Worm (Caenorhabditis elegans): ENCODE measurements around the gene arl-5.

DNA sequence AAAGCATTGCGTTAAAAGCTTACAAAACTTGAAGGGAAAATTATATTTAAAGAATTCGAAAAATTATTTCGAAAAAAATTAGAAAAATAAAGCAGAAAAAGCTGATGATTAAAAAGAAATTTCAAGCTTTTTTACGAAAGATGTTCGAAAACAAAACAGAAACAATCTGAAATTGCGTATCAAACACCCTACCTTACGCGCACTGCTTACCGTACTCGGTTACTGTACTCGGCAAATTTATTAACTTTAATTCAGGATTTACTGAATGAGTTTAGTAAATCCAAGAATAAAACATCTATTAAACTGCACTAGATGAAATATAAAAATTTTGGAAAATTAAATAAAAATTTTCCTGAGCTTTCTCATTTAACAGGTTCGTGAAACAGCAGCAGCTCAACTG is 39.4 kb downstream of the arl-5 start:
- TF ChIP-seq nhr-12 (tag; optimal IDR thresholded peaks at IDR 0.05) (no peak), nhr-11 (tag; optimal IDR thresholded peaks at IDR 0.05) (no peak), aha-1 (tag; optimal IDR thresholded peaks at IDR 0.05) (no peak), fos-1 (tag; optimal IDR thresholded peaks at IDR 0.05) (no peak), nhr-20 (tag; optimal IDR thresholded peaks at IDR 0.05) (no peak), unc-98 (GFP tag; IDR thresholded peaks at IDR 0.05) (no peak), skn-1 (tag; optimal IDR thresholded peaks at IDR 0.05) (no peak), ama-1 (optimal IDR thresholded peaks at IDR 0.05) (no peak), mdl-1 (tag; optimal IDR thresholded peaks at IDR 0.05) (no peak), blmp-1 (tag; optimal IDR thresholded peaks at IDR 0.05) (no peak), efl-1 (optimal IDR thresholded peaks at IDR 0.05) (no peak), efl-1 (GFP tag; optimal IDR thresholded peaks at IDR 0.05 in 1 of 2) (no peak), xbp-1 (tag; optimal IDR thresholded peaks at IDR 0.05) (no peak)
